Worm (Caenorhabditis elegans) whole organism, L1 larva: Measurements from ENCODE around the gene str-96.

Source experiments
- egl-27 ChIP-seq, 2 experiments: fragments of 150-350 bp in 1 of 2; sonication (generic microtip); optimal IDR thresholded peaks; 3 replicates each; lab custom pipeline; 2017 to 2018; ENCODE audit warnings: missing biosample characterization in 2 of 2, missing genetic modification characterization in 2 of 2, missing genetic modification reagents in 2 of 2
- nhr-90 ChIP-seq: sonication (generic microtip); optimal IDR thresholded peaks from 2 replicates; lab custom pipeline; 2016; ENCODE audit warnings: mild to moderate bottlenecking, missing genetic modification characterization, missing compliant biosample characterization; ENCODE audit not compliant: poor library complexity
- snpc-4 ChIP-seq: fragments of 150-350 bp; optimal IDR thresholded peaks from 2 replicates; lab custom pipeline; 2014; ENCODE audit warnings: missing biosample characterization, missing genetic modification characterization
- snu-23 ChIP-seq: sonication (generic microtip); optimal IDR thresholded peaks from 2 replicates; lab custom pipeline; 2016; ENCODE audit warnings: missing genetic modification characterization, missing compliant biosample characterization

DNA sequence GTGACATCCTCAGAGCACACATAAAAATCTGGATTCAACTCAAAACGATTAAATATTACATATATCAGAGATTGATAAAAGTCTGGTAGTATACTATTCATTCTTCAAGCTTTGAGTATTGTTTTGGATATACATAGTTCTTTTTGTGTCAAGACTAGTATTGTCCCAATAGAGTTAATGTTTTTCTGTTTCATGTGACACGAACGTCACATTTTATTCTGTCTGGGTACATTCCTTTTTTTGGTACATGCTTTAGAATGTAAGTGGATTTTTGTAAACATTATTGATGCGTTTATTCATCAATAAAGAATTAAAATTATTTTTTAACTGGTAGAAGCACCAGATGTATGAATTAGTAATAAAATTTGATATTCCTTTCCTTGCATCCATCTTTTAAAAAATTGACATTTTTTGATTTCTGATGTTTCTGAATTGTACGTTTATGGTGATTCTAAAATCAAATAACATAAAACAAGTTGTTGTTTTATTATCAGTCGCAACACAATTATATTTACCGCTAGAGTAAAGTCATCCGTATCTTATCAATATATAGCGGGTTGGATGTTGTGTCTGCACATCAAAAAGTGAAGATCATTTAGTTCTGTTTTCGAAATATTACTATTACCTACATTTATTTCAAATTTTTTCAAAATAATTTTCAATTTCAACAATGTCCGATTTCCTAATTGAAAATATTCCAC, 22.2 kb upstream of the str-96 start, which contains the start of the genes srt-22 and nhr-246:
- TF ChIP-seq egl-27 (tag; optimal IDR thresholded peaks at IDR 0.05; lab: Kevin White, UChicago), result no peak
- TF ChIP-seq nhr-90, result no peak
- TF ChIP-seq snpc-4, result no peak
- TF ChIP-seq snu-23 (GFP tag; lab: Kevin White, UChicago), result no peak
